Worm (Caenorhabditis elegans) whole organism, L2 larva: ENCODE measurements around the gene F37A4.3.

Experiments used
- F13H6.1 ChIP-seq: sonication (generic microtip); optimal IDR thresholded peaks from 2 replicates; lab custom pipeline; 2016; ENCODE audit warnings: missing genetic modification characterization, missing compliant biosample characterization
- R02D3.7 ChIP-seq: fragments of 150-350 bp; optimal IDR thresholded peaks from 2 replicates; lab custom pipeline; 2014; ENCODE audit warnings: missing biosample characterization, missing genetic modification characterization
- ZK546.5 ChIP-seq: sonication (generic microtip); optimal IDR thresholded peaks from 2 replicates; lab custom pipeline; 2017; ENCODE audit warnings: missing biosample characterization, missing genetic modification characterization
- ceh-82 ChIP-seq: fragments of 150-350 bp; optimal IDR thresholded peaks from 2 replicates; lab custom pipeline; 2014; ENCODE audit warnings: missing biosample characterization, missing genetic modification characterization
- elt-1 ChIP-seq: fragments of 150-350 bp; optimal IDR thresholded peaks from 2 replicates; lab custom pipeline; 2014; ENCODE audit warnings: missing biosample characterization, missing genetic modification characterization
- mbf-1 ChIP-seq: sonication (generic microtip); optimal IDR thresholded peaks from 2 replicates; lab custom pipeline; 2017; ENCODE audit warnings: missing biosample characterization, missing genetic modification characterization
- nhr-11 ChIP-seq: fragments of 150-350 bp; optimal IDR thresholded peaks from 2 replicates; lab custom pipeline; 2014; ENCODE audit warnings: missing biosample characterization, missing genetic modification characterization
- nhr-23 ChIP-seq: fragments of 150-350 bp; optimal IDR thresholded peaks from 2 replicates; lab custom pipeline; 2014; ENCODE audit warnings: missing biosample characterization, missing genetic modification reagents, missing genetic modification characterization
- nhr-6 ChIP-seq: fragments of 150-350 bp; optimal IDR thresholded peaks from 2 replicates; lab custom pipeline; 2014; ENCODE audit warnings: missing biosample characterization, missing genetic modification characterization
- snpc-4 ChIP-seq: fragments of 150-350 bp; optimal IDR thresholded peaks from 2 replicates; lab custom pipeline; 2014; ENCODE audit warnings: missing biosample characterization, missing genetic modification characterization

ce11 chrIII:6756769-6757168, 38.4 kb downstream of the F37A4.3 start:
- TF ChIP-seq ceh-82 (tag; lab: Kevin White, UChicago) (no peak), mbf-1 (tag; lab: Kevin White, UChicago) (no peak), elt-1 (tag; lab: Kevin White, UChicago) (no peak), snpc-4 (no peak), F13H6.1 (tag; lab: Kevin White, UChicago) (no peak), nhr-23 (no peak), nhr-11 (tag; lab: Kevin White, UChicago) (no peak), R02D3.7 (tag; lab: Kevin White, UChicago) (no peak), nhr-6 (tag; lab: Kevin White, UChicago) (no peak), ZK546.5 (tag; lab: Kevin White, UChicago) (no peak)
